Worm (Caenorhabditis elegans): Measurements from ENCODE around the gene B0252.8.

The B0252.8 gene

DNA sequence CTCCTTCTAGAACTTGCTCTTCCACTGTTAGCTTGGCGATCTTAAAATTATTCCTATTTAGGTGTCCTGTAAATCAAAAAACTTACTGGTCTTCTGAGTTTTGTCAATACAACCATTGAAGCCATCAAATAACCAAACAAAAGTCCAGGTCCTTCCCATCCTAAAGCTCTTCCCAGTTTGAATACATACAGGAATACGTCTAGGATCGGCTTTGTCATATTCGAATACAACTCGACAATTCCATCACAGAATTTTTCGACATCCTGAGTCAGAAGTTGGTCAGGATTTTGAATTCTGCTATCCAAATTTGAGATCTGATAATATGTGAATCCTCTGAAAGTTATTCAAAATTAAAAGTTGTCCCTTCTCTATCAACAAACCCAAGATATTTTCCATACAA is 33.6 kb upstream of the B0252.8 start:
- no peak for TF ChIP-seq aly-2 (tag; optimal IDR thresholded peaks at IDR 0.05)
- TF ChIP-seq ztf-4 (tag; optimal IDR thresholded peaks at IDR 0.05) = no peak
- no peak for TF ChIP-seq sma-3 (GFP tag; optimal IDR thresholded peaks at IDR 0.05)
- no peak for TF ChIP-seq zag-1 (tag; optimal IDR thresholded peaks at IDR 0.05)
- no peak for TF ChIP-seq elt-3 (tag; optimal IDR thresholded peaks at IDR 0.05)
- TF ChIP-seq unc-55 (GFP tag; optimal IDR thresholded peaks at IDR 0.05) = no peak
- TF ChIP-seq lin-13 (GFP tag; optimal IDR thresholded peaks at IDR 0.05) = no peak
- TF ChIP-seq dmd-4 (tag; optimal IDR thresholded peaks at IDR 0.05) = no peak
- TF ChIP-seq nhr-25 (tag; optimal IDR thresholded peaks at IDR 0.05) = no peak
- no peak for TF ChIP-seq alr-1 (tag; optimal IDR thresholded peaks at IDR 0.05)
- TF ChIP-seq Y55F3AM.14 (GFP tag; optimal IDR thresholded peaks at IDR 0.05) = no peak
- TF ChIP-seq nhr-10 (tag; optimal IDR thresholded peaks at IDR 0.05) = no peak
- no peak for TF ChIP-seq nhr-23 (tag; optimal IDR thresholded peaks at IDR 0.05)
- TF ChIP-seq nhr-12 (tag; optimal IDR thresholded peaks at IDR 0.05) = no peak
- TF ChIP-seq unc-62 (GFP tag; optimal IDR thresholded peaks at IDR 0.05) = no peak
- no peak for TF ChIP-seq nhr-21 (tag; optimal IDR thresholded peaks at IDR 0.05)
- TF ChIP-seq blmp-1 (tag; optimal IDR thresholded peaks at IDR 0.05; ENCODE audit: insufficient read depth) = no peak
- TF ChIP-seq F13H6.1 (tag; optimal IDR thresholded peaks at IDR 0.05) = no peak
- TF ChIP-seq lsy-2 (tag; optimal IDR thresholded peaks at IDR 0.05) = no peak

DNA sequence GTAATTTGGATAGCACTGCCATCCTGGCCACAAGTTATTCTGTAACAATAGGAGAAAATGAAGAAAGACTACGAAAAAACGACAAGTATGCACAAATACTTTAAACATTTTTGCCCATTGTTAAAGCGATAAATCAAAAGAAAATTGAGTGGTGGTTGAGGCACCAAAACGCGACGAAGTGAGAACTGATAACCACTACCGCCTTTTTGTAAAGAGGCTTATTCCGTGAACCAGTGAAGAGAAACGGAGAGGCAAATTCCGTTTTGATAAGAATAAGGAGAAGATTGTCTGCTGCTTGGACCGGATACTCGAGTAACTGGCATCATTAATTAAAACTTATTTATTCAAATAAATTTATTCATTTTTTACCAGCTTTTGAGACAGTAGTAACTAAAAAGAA is 32.2 kb upstream of the B0252.8 start, which contains the start of gene pmp-1:
Gene pmp-1 (minus strand): TSS at position 39 of the 400 bp plus-strand sequence.
- no peak for TF ChIP-seq nhr-21 (tag; optimal IDR thresholded peaks at IDR 0.05)
- no peak for TF ChIP-seq ztf-4 (tag; optimal IDR thresholded peaks at IDR 0.05)
- peak; percentile 77 for TF ChIP-seq fos-1 (tag; optimal IDR thresholded peaks at IDR 0.05)
- no peak for TF ChIP-seq lsy-2 (tag; optimal IDR thresholded peaks at IDR 0.05)

DNA sequence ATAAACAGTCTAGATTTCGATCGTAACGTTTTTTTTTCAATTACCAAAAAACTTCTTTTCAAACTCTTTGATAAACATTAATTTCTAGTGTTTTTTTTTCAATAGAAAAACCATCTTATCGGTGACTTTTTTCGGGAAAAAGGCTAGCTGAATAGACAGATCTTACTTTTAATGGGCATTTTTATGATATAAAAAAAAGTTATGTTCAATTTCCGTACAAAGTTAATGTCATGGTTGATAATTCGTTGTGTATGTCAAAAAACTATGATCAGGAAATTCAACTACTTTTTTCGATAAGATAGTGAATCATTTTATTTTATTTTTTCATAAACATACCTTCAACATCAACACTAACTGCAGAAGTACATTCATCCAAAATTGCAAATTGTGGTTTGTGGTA is 31.4 kb upstream of the B0252.8 start:
- peak; percentile 24 for TF ChIP-seq fos-1 (tag; optimal IDR thresholded peaks at IDR 0.05)
- TF ChIP-seq nhr-129 (tag; optimal IDR thresholded peaks at IDR 0.05) = no peak

DNA sequence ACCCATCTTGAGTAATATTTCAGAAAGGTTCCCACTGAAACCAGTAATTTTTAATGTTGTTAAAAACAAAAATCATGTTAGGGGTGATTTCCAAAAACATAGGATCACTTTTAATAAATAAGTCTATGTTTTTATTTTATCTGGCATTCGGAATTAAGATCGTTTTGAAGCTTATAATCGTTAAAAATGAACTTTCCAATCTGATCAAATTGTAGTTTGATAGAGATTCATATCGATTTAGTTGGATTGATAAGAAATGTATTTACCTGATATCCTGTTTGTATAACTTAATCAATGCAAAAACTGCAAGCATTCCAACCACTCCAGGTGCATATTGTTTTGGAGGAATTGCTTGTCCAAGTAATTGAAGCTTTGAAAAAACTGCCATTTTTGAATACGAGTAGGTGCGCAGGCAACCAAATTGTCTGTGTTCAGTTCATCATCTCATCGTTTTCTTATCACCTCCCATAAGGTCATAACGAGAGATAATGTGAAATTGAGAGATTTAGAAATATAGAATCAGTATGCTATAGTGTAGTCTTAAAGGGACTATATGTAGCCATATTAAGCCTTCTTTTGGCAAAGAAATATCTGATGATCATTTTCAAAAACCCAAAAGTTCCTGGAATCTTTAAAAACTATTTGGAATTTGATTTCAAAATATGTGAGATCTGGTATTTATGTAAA is 28.5 kb upstream of the B0252.8 start, which contains the start of gene pmp-2:
Gene pmp-2 (minus strand): TSS at position 487 of the 687 bp plus-strand sequence.
- no peak for TF ChIP-seq F13H6.1 (tag; optimal IDR thresholded peaks at IDR 0.05)
- peak; percentile 33 for TF ChIP-seq fos-1 (tag; optimal IDR thresholded peaks at IDR 0.05)
- TF ChIP-seq gmeb-1 (tag; optimal IDR thresholded peaks at IDR 0.05) = no peak
- no peak for TF ChIP-seq mdl-1 (tag; optimal IDR thresholded peaks at IDR 0.05)
- TF ChIP-seq unc-39 (tag; optimal IDR thresholded peaks at IDR 0.05) = no peak
- TF ChIP-seq nhr-129 (tag; optimal IDR thresholded peaks at IDR 0.05) = peak; percentile 5
- TF ChIP-seq nhr-25 (tag; optimal IDR thresholded peaks at IDR 0.05) = no peak
- no peak for TF ChIP-seq unc-62 (GFP tag; optimal IDR thresholded peaks at IDR 0.05)

DNA sequence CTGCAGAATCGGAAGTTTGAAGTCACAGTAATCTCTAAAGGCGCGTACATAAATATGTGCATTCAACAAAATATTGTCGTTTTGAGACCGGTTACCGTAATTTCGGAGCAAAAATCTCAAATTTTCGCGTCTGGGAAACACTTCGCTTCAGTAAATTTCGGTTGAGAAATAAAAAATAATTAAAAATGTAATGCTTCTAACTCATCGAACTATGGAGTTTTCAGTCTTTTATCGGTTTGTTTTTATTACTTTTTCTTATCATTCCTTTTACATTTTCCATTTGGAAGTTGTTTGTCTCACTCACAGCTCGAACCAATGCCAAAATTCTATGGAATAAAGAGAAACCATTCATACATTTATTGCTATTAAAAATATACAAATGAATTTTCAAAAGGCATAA is 27.8 kb upstream of the B0252.8 start:
- TF ChIP-seq ztf-4 (tag; optimal IDR thresholded peaks at IDR 0.05) = peak; percentile 89
- no peak for TF ChIP-seq alr-1 (tag; optimal IDR thresholded peaks at IDR 0.05)
- TF ChIP-seq zag-1 (tag; optimal IDR thresholded peaks at IDR 0.05) = no peak
- no peak for TF ChIP-seq egl-27 (tag; optimal IDR thresholded peaks at IDR 0.05)
- TF ChIP-seq elt-3 (tag; optimal IDR thresholded peaks at IDR 0.05) = no peak
- TF ChIP-seq unc-62 (GFP tag; optimal IDR thresholded peaks at IDR 0.05) = no peak
- TF ChIP-seq nhr-77 (tag; optimal IDR thresholded peaks at IDR 0.05) = no peak
- TF ChIP-seq ztf-11 (tag; optimal IDR thresholded peaks at IDR 0.05) = no peak
- peak; percentile 42 for TF ChIP-seq Y55F3AM.14 (GFP tag; optimal IDR thresholded peaks at IDR 0.05)
- no peak for TF ChIP-seq aly-2 (tag; optimal IDR thresholded peaks at IDR 0.05)
- TF ChIP-seq sem-4 (tag; optimal IDR thresholded peaks at IDR 0.05) = peak; percentile 32
- TF ChIP-seq F13H6.1 (tag; optimal IDR thresholded peaks at IDR 0.05) = peak; percentile 35
- TF ChIP-seq nhr-12 (tag; optimal IDR thresholded peaks at IDR 0.05) = no peak
- peak; percentile 79 for TF ChIP-seq crh-2 (tag; optimal IDR thresholded peaks at IDR 0.05)
- no peak for TF ChIP-seq lin-39 (tag; optimal IDR thresholded peaks at IDR 0.05)
- TF ChIP-seq nhr-21 (tag; optimal IDR thresholded peaks at IDR 0.05) = no peak
- TF ChIP-seq lsy-2 (tag; optimal IDR thresholded peaks at IDR 0.05) = peak in 1 of 2 experiments; percentile 74
- no peak for TF ChIP-seq dmd-4 (tag; optimal IDR thresholded peaks at IDR 0.05)
- no peak for TF ChIP-seq unc-39 (tag; optimal IDR thresholded peaks at IDR 0.05)
- TF ChIP-seq peb-1 (tag; optimal IDR thresholded peaks at IDR 0.05) = no peak
- TF ChIP-seq nhr-237 (tag; optimal IDR thresholded peaks at IDR 0.05) = no peak
- TF ChIP-seq mbf-1 (tag; optimal IDR thresholded peaks at IDR 0.05) = no peak
- TF ChIP-seq nhr-25 (tag; optimal IDR thresholded peaks at IDR 0.05) = peak; percentile 25
- TF ChIP-seq nhr-23 (tag; optimal IDR thresholded peaks at IDR 0.05) = no peak
- no peak for TF ChIP-seq blmp-1 (tag; optimal IDR thresholded peaks at IDR 0.05; ENCODE audit: insufficient read depth)
- TF ChIP-seq mab-5 (tag; optimal IDR thresholded peaks at IDR 0.05) = peak; percentile 3
- TF ChIP-seq skn-1 (tag; optimal IDR thresholded peaks at IDR 0.05) = no peak
- peak; percentile 46 for TF ChIP-seq nhr-6 (tag; optimal IDR thresholded peaks at IDR 0.05)
- peak; percentile 68 for TF ChIP-seq lin-13 (GFP tag; optimal IDR thresholded peaks at IDR 0.05)
- TF ChIP-seq snpc-4 (tag; optimal IDR thresholded peaks at IDR 0.05) = no peak
- no peak for TF ChIP-seq elt-1 (tag; optimal IDR thresholded peaks at IDR 0.05)
- TF ChIP-seq unc-55 (GFP tag; optimal IDR thresholded peaks at IDR 0.05) = peak; percentile 18
- no peak for TF ChIP-seq mdl-1 (tag; optimal IDR thresholded peaks at IDR 0.05)
- TF ChIP-seq sma-9 (GFP tag; optimal IDR thresholded peaks at IDR 0.05) = peak; percentile 49
- TF ChIP-seq sma-9 (tag; optimal IDR thresholded peaks at IDR 0.05) = no peak
- TF ChIP-seq ztf-1 (GFP tag; conservative IDR thresholded peaks at IDR 0.05) = no peak

All from whole organism, L2 larva.